Fruit fly (Drosophila melanogaster) whole organism, embryonic: ENCODE measurements around the gene Vps26.

Source experiments
- CG1024 ChIP-seq: fragments of 200-800 bp; sonication (Bioruptor generic); IDR thresholded peaks from 2 replicates; pipeline ENCODE4 v1.3.6; 2022; ENCODE audit warnings: missing biosample characterization, missing genetic modification characterization
- CG10543 ChIP-seq: fragments of 200-800 bp; sonication (Bioruptor generic); optimal IDR thresholded peaks from 3 replicates; lab custom pipeline; 2017; ENCODE audit warnings: missing biosample characterization, mild to moderate bottlenecking, missing genetic modification characterization, moderate library complexity
- CG11085 ChIP-seq: fragments of 200-800 bp; sonication (Bioruptor generic); IDR thresholded peaks from 2 replicates; pipeline ENCODE4 v1.3.6; 2022; ENCODE audit warnings: missing biosample characterization, missing genetic modification characterization
- CG11093 ChIP-seq: fragments of 200-800 bp; sonication (Bioruptor generic); IDR thresholded peaks from 3 replicates; pipeline ENCODE4 v1.3.6; 2022; ENCODE audit warnings: missing biosample characterization, missing genetic modification characterization
- CG11456 ChIP-seq: fragments of 200-800 bp; sonication (Bioruptor generic); IDR thresholded peaks from 3 replicates; pipeline ENCODE4 v1.3.6; 2022; ENCODE audit warnings: missing biosample characterization, missing genetic modification characterization
- CG11723 ChIP-seq: fragments of 200-800 bp; sonication (Bioruptor generic); optimal IDR thresholded peaks from 2 replicates; lab custom pipeline; 2017; ENCODE audit warnings: missing biosample characterization, mild to moderate bottlenecking, missing genetic modification characterization
- CG12942 ChIP-seq: fragments of 200-800 bp; sonication (Bioruptor generic); optimal IDR thresholded peaks from 3 replicates; lab custom pipeline; 2016; ENCODE audit warnings: missing biosample characterization, missing genetic modification characterization
- CG14050 ChIP-seq: fragments of 200-800 bp; sonication (Bioruptor generic); IDR thresholded peaks from 3 replicates; pipeline ENCODE4 v1.3.6; 2022; ENCODE audit warnings: missing biosample characterization, missing genetic modification characterization
- CG17568 ChIP-seq: fragments of 200-800 bp; sonication (Bioruptor generic); optimal IDR thresholded peaks from 2 replicates; lab custom pipeline; 2018; ENCODE audit warnings: missing biosample characterization, mild to moderate bottlenecking, missing genetic modification characterization, moderate library complexity
- CG17802 ChIP-seq: fragments of 200-800 bp; sonication (Bioruptor generic); optimal IDR thresholded peaks from 2 replicates; lab custom pipeline; 2018; ENCODE audit warnings: missing biosample characterization, mild to moderate bottlenecking, missing genetic modification characterization, moderate library complexity
- CG17912 ChIP-seq: fragments of 200-800 bp; sonication (Bioruptor generic); optimal IDR thresholded peaks from 2 replicates; lab custom pipeline; 2018; ENCODE audit warnings: missing biosample characterization, mild to moderate bottlenecking, missing genetic modification characterization
- CG2120 ChIP-seq: fragments of 200-800 bp; sonication (Bioruptor generic); optimal IDR thresholded peaks from 3 replicates; lab custom pipeline; 2016; ENCODE audit warnings: missing biosample characterization, missing genetic modification characterization
- CG31365 ChIP-seq: fragments of 200-800 bp; sonication (Bioruptor generic); optimal IDR thresholded peaks from 2 replicates; lab custom pipeline; 2018; ENCODE audit warnings: missing biosample characterization, mild to moderate bottlenecking, missing genetic modification characterization
- CG31441 ChIP-seq: fragments of 200-800 bp; sonication (Bioruptor generic); IDR thresholded peaks from 2 replicates; pipeline ENCODE4 v1.3.6; 2022; ENCODE audit warnings: missing biosample characterization, missing genetic modification characterization
- CG3407 ChIP-seq: fragments of 200-800 bp; sonication (Bioruptor generic); optimal IDR thresholded peaks from 2 replicates; lab custom pipeline; 2018; ENCODE audit warnings: missing biosample characterization, mild to moderate bottlenecking, missing genetic modification characterization
- CG3995 ChIP-seq: fragments of 200-800 bp; sonication (Bioruptor generic); optimal IDR thresholded peaks from 3 replicates; lab custom pipeline; 2016; ENCODE audit warnings: missing biosample characterization, missing genetic modification characterization
- CG5180 ChIP-seq: fragments of 200-800 bp; sonication (Bioruptor generic); optimal IDR thresholded peaks from 3 replicates; lab custom pipeline; 2017; ENCODE audit warnings: missing biosample characterization, missing genetic modification characterization, mild to moderate bottlenecking, moderate library complexity, missing genetic modification reagents
- CG6654 ChIP-seq: fragments of 200-800 bp; sonication (Bioruptor generic); optimal IDR thresholded peaks from 2 replicates; lab custom pipeline; 2017; ENCODE audit warnings: missing biosample characterization, mild to moderate bottlenecking, missing genetic modification characterization
- CG7372 ChIP-seq: fragments of 200-800 bp; sonication (Bioruptor generic); IDR thresholded peaks from 2 replicates; pipeline ENCODE4 v1.3.6; 2022; ENCODE audit warnings: missing biosample characterization, missing genetic modification characterization
- CG7963 ChIP-seq: fragments of 200-800 bp; sonication (Bioruptor generic); IDR thresholded peaks from 3 replicates; pipeline ENCODE4 v1.3.6; 2022; ENCODE audit warnings: missing biosample characterization, missing genetic modification characterization; ENCODE audit not compliant: partially characterized antibody
- CTCF ChIP-seq: fragments of 200-800 bp; sonication (Bioruptor generic); optimal IDR thresholded peaks from 2 replicates; lab custom pipeline; 2017; ENCODE audit warnings: missing biosample characterization, mild to moderate bottlenecking, missing genetic modification characterization, moderate library complexity
- Camta ChIP-seq: fragments of 200-800 bp; sonication (Bioruptor generic); optimal IDR thresholded peaks from 2 replicates; lab custom pipeline; 2016; ENCODE audit warnings: missing biosample characterization, missing genetic modification characterization
- Chrac-16 ChIP-seq: fragments of 200-800 bp; sonication (Bioruptor generic); optimal IDR thresholded peaks from 3 replicates; lab custom pipeline; 2016; ENCODE audit warnings: missing biosample characterization, missing genetic modification characterization
- Dfd ChIP-seq, 2 experiments: fragments of >200 bp; optimal IDR thresholded peaks; 2 replicates each; lab custom pipeline; 2017; ENCODE audit warnings: missing biosample characterization in 2 of 2, missing genetic modification characterization in 2 of 2
- Doc3 ChIP-seq: fragments of 200-800 bp; sonication (Bioruptor generic); IDR thresholded peaks from 3 replicates; pipeline ENCODE4 v1.3.6; 2022; ENCODE audit warnings: missing biosample characterization, missing genetic modification characterization; ENCODE audit not compliant: partially characterized antibody
- ERR ChIP-seq: fragments of 200-800 bp; sonication (Bioruptor generic); optimal IDR thresholded peaks from 2 replicates; lab custom pipeline; 2016; ENCODE audit warnings: missing biosample characterization, missing genetic modification characterization
- Ets97D ChIP-seq: fragments of 200-800 bp; sonication (Bioruptor generic); optimal IDR thresholded peaks from 3 replicates; lab custom pipeline; 2016; ENCODE audit warnings: missing biosample characterization, missing genetic modification characterization
- HLH54F ChIP-seq: fragments of 200-800 bp; sonication (Bioruptor generic); optimal IDR thresholded peaks from 3 replicates; lab custom pipeline; 2016; ENCODE audit warnings: missing biosample characterization, missing genetic modification characterization
- Hr3 ChIP-seq: fragments of 200-800 bp; sonication (Bioruptor generic); optimal IDR thresholded peaks from 3 replicates; lab custom pipeline; 2016; ENCODE audit warnings: missing biosample characterization, missing genetic modification characterization
- Max ChIP-seq: fragments of 200-800 bp; sonication (Bioruptor generic); optimal IDR thresholded peaks from 2 replicates; lab custom pipeline; 2016; ENCODE audit warnings: missing biosample characterization, mild to moderate bottlenecking, missing genetic modification characterization
- Nf-YA ChIP-seq: fragments of 200-800 bp; sonication (Bioruptor generic); IDR thresholded peaks from 2 replicates; pipeline ENCODE4 v1.3.6; 2022; ENCODE audit warnings: missing biosample characterization, missing genetic modification characterization
- Ravus ChIP-seq: fragments of 200-800 bp; sonication (Bioruptor generic); IDR thresholded peaks from 2 replicates; pipeline ENCODE4 v1.3.6; 2022; ENCODE audit warnings: missing biosample characterization, missing genetic modification characterization
- Rx ChIP-seq: fragments of 200-800 bp; sonication (Bioruptor generic); IDR thresholded peaks from 2 replicates; pipeline ENCODE4 v1.3.6; 2022; ENCODE audit warnings: missing biosample characterization, missing genetic modification characterization
- Sry-β ChIP-seq: fragments of 200-800 bp; sonication (Bioruptor generic); optimal IDR thresholded peaks from 2 replicates; lab custom pipeline; 2018; ENCODE audit warnings: missing biosample characterization, mild to moderate bottlenecking, missing genetic modification characterization, moderate library complexity
- Ssrp ChIP-seq: fragments of 200-800 bp; sonication (Bioruptor generic); optimal IDR thresholded peaks from 2 replicates; lab custom pipeline; 2018; ENCODE audit warnings: missing biosample characterization, mild to moderate bottlenecking, missing genetic modification characterization, moderate library complexity
- bowl ChIP-seq: fragments of 200-800 bp; sonication (Bioruptor generic); IDR thresholded peaks from 2 replicates; pipeline ENCODE4 v1.3.6; 2022; ENCODE audit warnings: missing biosample characterization, missing genetic modification characterization
- cwo ChIP-seq: fragments of 200-800 bp; sonication (Bioruptor generic); optimal IDR thresholded peaks from 3 replicates; lab custom pipeline; 2017; ENCODE audit warnings: missing biosample characterization, missing genetic modification characterization, mild to moderate bottlenecking, moderate library complexity, missing genetic modification reagents
- fd96Cb ChIP-seq: fragments of 200-800 bp; sonication (Bioruptor generic); optimal IDR thresholded peaks from 2 replicates; lab custom pipeline; 2018; ENCODE audit warnings: missing biosample characterization, mild to moderate bottlenecking, missing genetic modification characterization, moderate library complexity
- fru ChIP-seq: fragments of >200 bp; optimal IDR thresholded peaks from 2 replicates; lab custom pipeline; 2017
- hth ChIP-seq: fragments of >200 bp; optimal IDR thresholded peaks from 2 replicates; lab custom pipeline; 2017; ENCODE audit warnings: inconsistent platforms
- kay ChIP-seq: fragments of 200-800 bp; sonication (Bioruptor generic); optimal IDR thresholded peaks from 2 replicates; lab custom pipeline; 2016; ENCODE audit warnings: missing biosample characterization, missing genetic modification characterization
- lov ChIP-seq, 2 experiments: fragments of 200-800 bp in 1 of 2; fragments of >200 bp in 1 of 2; sonication (Bioruptor generic) in 1 of 2; IDR thresholded peaks in 1 of 2; optimal IDR thresholded peaks in 1 of 2; 2 replicates in 1 of 2; 3 replicates in 1 of 2; pipeline versions ENCODE4 v1.3.6 to Lab custom; 2017 to 2022; ENCODE audit warnings: missing biosample characterization in 1 of 2, missing genetic modification characterization in 1 of 2
- pb ChIP-seq: fragments of 200-800 bp; sonication (Bioruptor generic); optimal IDR thresholded peaks from 3 replicates; lab custom pipeline; 2016; ENCODE audit warnings: missing biosample characterization, missing genetic modification characterization
- pho ChIP-seq: fragments of 200-800 bp; sonication (Bioruptor generic); optimal IDR thresholded peaks from 2 replicates; lab custom pipeline; 2016; ENCODE audit warnings: missing biosample characterization, missing genetic modification characterization
- row ChIP-seq: fragments of 200-800 bp; sonication (Bioruptor generic); IDR thresholded peaks from 3 replicates; pipeline ENCODE4 v1.3.6; 2022; ENCODE audit warnings: missing biosample characterization, missing genetic modification characterization
- seq ChIP-seq: fragments of 200-800 bp; sonication (Bioruptor generic); IDR thresholded peaks from 2 replicates; pipeline ENCODE4 v1.3.6; 2022; ENCODE audit warnings: missing biosample characterization, missing genetic modification characterization
- slou ChIP-seq: fragments of 200-800 bp; sonication (Bioruptor generic); optimal IDR thresholded peaks from 3 replicates; lab custom pipeline; 2016; ENCODE audit warnings: missing biosample characterization, missing genetic modification characterization
- sob ChIP-seq: fragments of 200-800 bp; sonication (Bioruptor generic); IDR thresholded peaks from 2 replicates; pipeline ENCODE4 v1.3.6; 2022; ENCODE audit warnings: missing biosample characterization, missing genetic modification characterization
- unpg ChIP-seq: fragments of 200-800 bp; sonication (Bioruptor generic); optimal IDR thresholded peaks from 3 replicates; lab custom pipeline; 2018; ENCODE audit warnings: missing biosample characterization, mild to moderate bottlenecking, missing genetic modification characterization, moderate library complexity
- vvl ChIP-seq: fragments of 200-800 bp; sonication (Bioruptor generic); IDR thresholded peaks from 2 replicates; pipeline ENCODE4 v1.3.6; 2022; ENCODE audit warnings: missing biosample characterization, missing genetic modification characterization

Gene Vps26

DNA sequence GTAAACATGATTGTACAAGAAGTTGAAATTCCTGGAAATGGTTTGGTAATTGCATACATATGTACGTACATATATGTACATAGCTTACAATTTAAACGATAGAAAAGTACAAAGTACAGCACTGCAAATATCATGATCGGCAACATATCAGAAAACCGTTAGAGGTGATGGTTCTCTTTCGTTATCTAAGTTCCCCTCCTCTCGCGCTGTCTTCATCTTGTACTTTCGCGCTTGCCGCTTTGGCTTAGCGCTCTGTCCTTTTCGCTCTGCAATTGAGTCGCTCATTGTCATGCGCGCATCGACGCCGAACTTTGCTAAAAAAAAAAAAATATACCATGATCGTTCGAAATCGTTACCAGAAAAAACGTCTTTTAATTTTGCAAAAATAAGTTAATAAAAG lies 30.3 kb downstream of the Vps26 start:
- TF ChIP-seq pho (no peak), CG7963 (GFP tag; lab: Robert Waterston, UW) (no peak), CG17568 (GFP tag; lab: Kevin White, UChicago) (no peak)

DNA sequence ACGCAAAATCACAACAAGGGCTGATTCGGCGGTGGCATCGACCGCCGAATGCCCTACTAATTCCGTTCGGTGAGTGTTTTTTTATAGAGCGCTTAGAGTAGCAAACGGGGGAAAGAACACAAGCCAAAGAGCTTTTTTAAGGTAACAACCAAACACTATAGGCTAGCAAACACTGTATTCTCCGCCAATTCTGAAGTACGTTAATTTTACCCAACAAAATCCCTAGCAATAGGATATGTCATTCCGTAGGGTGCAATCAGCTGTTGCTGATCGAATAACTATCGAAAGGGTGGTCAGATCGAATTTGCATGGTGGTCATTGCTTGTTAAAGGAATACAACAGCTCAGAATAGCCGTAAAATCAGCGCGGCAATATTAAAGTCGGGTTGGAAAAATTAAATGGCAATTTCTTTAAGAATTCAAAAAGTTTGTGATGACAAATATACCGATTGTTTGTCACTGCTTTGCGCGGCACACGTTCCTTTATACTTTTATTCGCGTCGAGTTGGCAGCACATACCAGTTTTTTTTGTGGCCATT lies 34.1 kb downstream of the Vps26 start, which contains the start of gene mip130:
Gene mip130, plus strand, starts transcription at position 513 of the 538 bp plus-strand sequence.
- TF ChIP-seq CG17912 (GFP tag; lab: Kevin White, UChicago), result no peak
- peak; percentile 33 for TF ChIP-seq unpg
- TF ChIP-seq Ets97D (GFP tag; lab: Kevin White, UChicago), result peak; percentile 24
- peak; percentile 46 for TF ChIP-seq Max (GFP tag; lab: Kevin White, UChicago)
- peak; percentile 92 for TF ChIP-seq row (GFP tag; lab: Robert Waterston, UW)
- peak; percentile 98 for TF ChIP-seq CG3995 (GFP tag; lab: Kevin White, UChicago)
- TF ChIP-seq CTCF (GFP tag; lab: Kevin White, UChicago), result no peak
- no peak for TF ChIP-seq CG12942 (GFP tag; lab: Kevin White, UChicago)
- no peak for TF ChIP-seq CG11085 (GFP tag; lab: Robert Waterston, UW)
- no peak for TF ChIP-seq CG3407 (GFP tag; lab: Kevin White, UChicago)
- TF ChIP-seq Doc3 (GFP tag; lab: Robert Waterston, UW), result peak; percentile 56
- TF ChIP-seq CG2120, result peak; percentile 57
- peak; percentile 52 for TF ChIP-seq Hr3 (GFP tag; lab: Kevin White, UChicago)
- TF ChIP-seq hth, result no peak
- peak; percentile 3 for TF ChIP-seq HLH54F (GFP tag; lab: Kevin White, UChicago)
- TF ChIP-seq CG11723 (GFP tag; lab: Kevin White, UChicago), result peak; percentile 5
- TF ChIP-seq seq (GFP tag; lab: Robert Waterston, UW), result 0 out of 2 replicates have a peak, but pooled peaks have one; percentile 23
- TF ChIP-seq kay (GFP tag; lab: Kevin White, UChicago), result no peak
- TF ChIP-seq CG14050 (GFP tag; lab: Robert Waterston, UW), result 0 out of 3 replicates have a peak, but pooled peaks have one; percentile 27
- TF ChIP-seq CG6654 (GFP tag; lab: Kevin White, UChicago), result no peak
- TF ChIP-seq Chrac-16 (GFP tag; lab: Kevin White, UChicago), result no peak
- no peak for TF ChIP-seq lov (optimal IDR thresholded peaks at IDR 0.05; lab: Kevin White, UChicago)
- TF ChIP-seq lov (GFP tag; IDR thresholded peaks at IDR 0.05; lab: Robert Waterston, UW), result no peak
- 0 out of 2 replicates have a peak, but pooled peaks have one; percentile 36 for TF ChIP-seq CG1024 (GFP tag; lab: Robert Waterston, UW)
- peak; percentile 17 for TF ChIP-seq pb (GFP tag; lab: Kevin White, UChicago)
- no peak for TF ChIP-seq Nf-YA (GFP tag; lab: Robert Waterston, UW)
- no peak for TF ChIP-seq Sry-β (GFP tag; lab: Kevin White, UChicago)
- TF ChIP-seq ERR (GFP tag; lab: Kevin White, UChicago), result peak; percentile 16
- peak; percentile 30 for TF ChIP-seq fd96Cb (tag; lab: Kevin White, UChicago)
- TF ChIP-seq sob (GFP tag; lab: Robert Waterston, UW), result peak; percentile 64; the same call in 1 of the 2 replicates
- no peak for TF ChIP-seq Rx (GFP tag; lab: Robert Waterston, UW)
- peak; percentile 60 for TF ChIP-seq CG10543 (GFP tag; lab: Kevin White, UChicago)
- TF ChIP-seq Camta (GFP tag; lab: Kevin White, UChicago), result peak; percentile 54
- TF ChIP-seq CG17802 (tag; lab: Kevin White, UChicago), result no peak
- no peak for TF ChIP-seq CG31365 (tag; lab: Kevin White, UChicago)
- TF ChIP-seq Ravus, result no peak
- TF ChIP-seq Dfd (GFP tag; optimal IDR thresholded peaks at IDR 0.05; lab: Kevin White, UChicago), result no peak
- 0 out of 2 replicates have a peak, but pooled peaks have one; percentile 30 for TF ChIP-seq CG7372 (GFP tag; lab: Robert Waterston, UW)
- TF ChIP-seq CG5180, result no peak
- peak; percentile 44; the same call in 1 of the 2 replicates for TF ChIP-seq CG31441 (GFP tag; lab: Robert Waterston, UW)
- peak; percentile 48 for TF ChIP-seq Ssrp (tag; lab: Kevin White, UChicago)
- TF ChIP-seq CG11456, result peak; percentile 54; the same call in 1 of the 3 replicates
- peak; percentile 28 for TF ChIP-seq cwo (GFP tag; lab: Kevin White, UChicago)
- no peak for TF ChIP-seq bowl (GFP tag; lab: Robert Waterston, UW)
- TF ChIP-seq CG11093 (GFP tag; lab: Robert Waterston, UW), result peak; percentile 35; the same call in 1 of the 3 replicates
- TF ChIP-seq vvl (GFP tag; lab: Robert Waterston, UW), result peak; percentile 19
- no peak for TF ChIP-seq slou (GFP tag; lab: Kevin White, UChicago)
- TF ChIP-seq fru, result no peak
